Worm (Caenorhabditis elegans) whole organism, L2 larva: Measurements from ENCODE around the gene Y47D7A.6.

Experiments used
- C34F6.9 ChIP-seq: fragments of 150-350 bp; optimal IDR thresholded peaks from 2 replicates; lab custom pipeline; 2014; ENCODE audit warnings: missing biosample characterization, missing genetic modification characterization
- aly-2 ChIP-seq: fragments of 150-350 bp; optimal IDR thresholded peaks from 2 replicates; lab custom pipeline; 2014; ENCODE audit warnings: missing biosample characterization, missing genetic modification characterization
- ama-1 ChIP-seq: fragments of 150-350 bp; optimal IDR thresholded peaks from 2 replicates; lab custom pipeline; 2018; ENCODE audit warnings: inconsistent platforms
- blmp-1 ChIP-seq: sonication (generic microtip); optimal IDR thresholded peaks from 2 replicates; lab custom pipeline; 2017; ENCODE audit warnings: missing genetic modification characterization, mild to moderate bottlenecking, missing compliant biosample characterization, antibody characterized with exemption, moderate library complexity; ENCODE audit not compliant: insufficient read depth
- ceh-16 ChIP-seq: fragments of 150-350 bp; optimal IDR thresholded peaks from 2 replicates; lab custom pipeline; 2014; ENCODE audit warnings: missing biosample characterization, missing genetic modification characterization
- ceh-82 ChIP-seq: fragments of 150-350 bp; optimal IDR thresholded peaks from 2 replicates; lab custom pipeline; 2014; ENCODE audit warnings: missing biosample characterization, missing genetic modification characterization
- dmd-4 ChIP-seq: sonication (generic microtip); optimal IDR thresholded peaks from 2 replicates; lab custom pipeline; 2017; ENCODE audit warnings: missing biosample characterization, missing genetic modification characterization
- elt-1 ChIP-seq: fragments of 150-350 bp; optimal IDR thresholded peaks from 2 replicates; lab custom pipeline; 2014; ENCODE audit warnings: missing biosample characterization, missing genetic modification characterization
- elt-3 ChIP-seq: sonication (generic microtip); optimal IDR thresholded peaks from 2 replicates; lab custom pipeline; 2017; ENCODE audit warnings: missing biosample characterization, missing genetic modification characterization
- fos-1 ChIP-seq: fragments of 150-350 bp; optimal IDR thresholded peaks from 2 replicates; lab custom pipeline; 2014; ENCODE audit warnings: missing biosample characterization, missing genetic modification characterization
- gmeb-1 ChIP-seq: fragments of 150-350 bp; optimal IDR thresholded peaks from 2 replicates; lab custom pipeline; 2014; ENCODE audit warnings: missing biosample characterization, missing genetic modification characterization
- lin-13 ChIP-seq: fragments of 150-350 bp; optimal IDR thresholded peaks from 2 replicates; lab custom pipeline; 2014; ENCODE audit warnings: missing biosample characterization, missing genetic modification reagents, missing genetic modification characterization
- lsy-2 ChIP-seq, 2 experiments: fragments of 150-350 bp in 1 of 2; sonication (generic microtip) in 1 of 2; optimal IDR thresholded peaks; 2 replicates each; lab custom pipeline; 2014 to 2017; ENCODE audit warnings: missing biosample characterization in 2 of 2, missing genetic modification characterization in 2 of 2
- mab-5 ChIP-seq: fragments of 150-350 bp; optimal IDR thresholded peaks from 2 replicates; lab custom pipeline; 2014; ENCODE audit warnings: missing biosample characterization, missing genetic modification characterization
- mdl-1 ChIP-seq, 2 experiments: fragments of 150-350 bp in 1 of 2; sonication (generic microtip) in 1 of 2; optimal IDR thresholded peaks; 2 replicates each; lab custom pipeline; 2017; ENCODE audit warnings: missing biosample characterization in 2 of 2, missing genetic modification characterization in 2 of 2
- nhr-10 ChIP-seq: sonication (generic microtip); optimal IDR thresholded peaks from 2 replicates; lab custom pipeline; 2017; ENCODE audit warnings: missing biosample characterization, missing genetic modification characterization
- nhr-11 ChIP-seq: fragments of 150-350 bp; optimal IDR thresholded peaks from 2 replicates; lab custom pipeline; 2014; ENCODE audit warnings: missing biosample characterization, missing genetic modification characterization
- nhr-12 ChIP-seq: fragments of 150-350 bp; optimal IDR thresholded peaks from 2 replicates; lab custom pipeline; 2014; ENCODE audit warnings: missing biosample characterization, missing genetic modification characterization
- nhr-129 ChIP-seq: fragments of 150-350 bp; optimal IDR thresholded peaks from 2 replicates; lab custom pipeline; 2014; ENCODE audit warnings: missing biosample characterization, missing genetic modification characterization
- nhr-21 ChIP-seq: fragments of 150-350 bp; optimal IDR thresholded peaks from 2 replicates; lab custom pipeline; 2014; ENCODE audit warnings: missing biosample characterization, missing genetic modification characterization
- nhr-23 ChIP-seq: fragments of 150-350 bp; optimal IDR thresholded peaks from 2 replicates; lab custom pipeline; 2014; ENCODE audit warnings: missing biosample characterization, missing genetic modification reagents, missing genetic modification characterization
- nhr-237 ChIP-seq: fragments of 150-350 bp; optimal IDR thresholded peaks from 2 replicates; lab custom pipeline; 2014; ENCODE audit warnings: missing biosample characterization, missing genetic modification characterization
- nhr-6 ChIP-seq: fragments of 150-350 bp; optimal IDR thresholded peaks from 2 replicates; lab custom pipeline; 2014; ENCODE audit warnings: missing biosample characterization, missing genetic modification characterization
- nhr-77 ChIP-seq: fragments of 150-350 bp; optimal IDR thresholded peaks from 2 replicates; lab custom pipeline; 2014; ENCODE audit warnings: missing biosample characterization, missing genetic modification characterization
- peb-1 ChIP-seq: fragments of 150-350 bp; optimal IDR thresholded peaks from 2 replicates; lab custom pipeline; 2014; ENCODE audit warnings: missing biosample characterization, missing genetic modification characterization
- sma-3 ChIP-seq: sonication (generic microtip); optimal IDR thresholded peaks from 2 replicates; lab custom pipeline; 2016; ENCODE audit warnings: missing genetic modification reagents, missing genetic modification characterization, missing compliant biosample characterization
- snpc-4 ChIP-seq: fragments of 150-350 bp; optimal IDR thresholded peaks from 2 replicates; lab custom pipeline; 2014; ENCODE audit warnings: missing biosample characterization, missing genetic modification characterization
- unc-39 ChIP-seq: fragments of 150-350 bp; optimal IDR thresholded peaks from 2 replicates; lab custom pipeline; 2014; ENCODE audit warnings: missing biosample characterization, missing genetic modification characterization
- unc-55 ChIP-seq: fragments of 150-350 bp; sonication (generic microtip); optimal IDR thresholded peaks from 3 replicates; lab custom pipeline; 2014; ENCODE audit warnings: missing biosample characterization, missing genetic modification reagents, missing genetic modification characterization
- unc-62 ChIP-seq: fragments of 150-350 bp; optimal IDR thresholded peaks from 2 replicates; lab custom pipeline; 2014; ENCODE audit warnings: missing biosample characterization, missing genetic modification reagents, missing genetic modification characterization
- zag-1 ChIP-seq: fragments of 150-350 bp; optimal IDR thresholded peaks from 2 replicates; lab custom pipeline; 2014; ENCODE audit warnings: missing biosample characterization, missing genetic modification characterization
- ztf-1 ChIP-seq: fragments of 200-800 bp; sonication (Bioruptor generic); conservative IDR thresholded peaks from 2 replicates; pipeline ENCODE4 v1.3.6; 2022; ENCODE audit warnings: missing genetic modification characterization, missing compliant biosample characterization
- ztf-11 ChIP-seq: sonication (generic microtip); optimal IDR thresholded peaks from 2 replicates; lab custom pipeline; 2017; ENCODE audit warnings: missing biosample characterization, missing genetic modification characterization

Y47D7A.6 gene

DNA sequence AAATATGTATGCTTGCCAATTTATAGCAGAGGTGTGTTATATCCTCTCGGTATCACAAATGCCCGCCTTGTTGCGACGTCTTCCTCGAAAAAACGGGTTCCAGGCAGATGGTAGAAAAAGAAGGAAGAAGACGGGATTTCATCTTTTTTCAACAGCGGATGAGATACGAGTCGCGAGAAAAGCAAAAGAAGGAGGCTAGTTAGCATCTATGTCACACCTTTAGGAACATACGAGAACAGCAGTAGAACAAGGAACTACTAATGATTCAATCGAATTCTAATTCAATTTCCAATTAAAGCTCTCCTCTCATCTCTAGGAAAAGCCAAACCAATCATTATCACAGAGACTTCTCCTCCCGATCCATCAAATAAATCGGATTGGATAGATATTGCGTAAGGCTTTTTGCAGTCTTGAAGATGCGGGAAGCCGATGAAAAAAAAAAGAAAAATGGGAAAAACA is 3.4 kb downstream of the Y47D7A.6 start, which contains the start of gene grl-5:
grl-5 (minus strand) TSS at position 51 of the 459 bp plus-strand sequence.
- no peak for TF ChIP-seq gmeb-1 (tag; lab: Kevin White, UChicago)
- TF ChIP-seq nhr-11 (tag; lab: Kevin White, UChicago), result no peak
- TF ChIP-seq mab-5 (tag; lab: Kevin White, UChicago), result no peak
- no peak for TF ChIP-seq C34F6.9
- TF ChIP-seq unc-55 (GFP tag; lab: Kevin White, UChicago), result no peak
- TF ChIP-seq peb-1 (tag; lab: Kevin White, UChicago), result no peak
- TF ChIP-seq, all 48 proteins: peak for 0

DNA sequence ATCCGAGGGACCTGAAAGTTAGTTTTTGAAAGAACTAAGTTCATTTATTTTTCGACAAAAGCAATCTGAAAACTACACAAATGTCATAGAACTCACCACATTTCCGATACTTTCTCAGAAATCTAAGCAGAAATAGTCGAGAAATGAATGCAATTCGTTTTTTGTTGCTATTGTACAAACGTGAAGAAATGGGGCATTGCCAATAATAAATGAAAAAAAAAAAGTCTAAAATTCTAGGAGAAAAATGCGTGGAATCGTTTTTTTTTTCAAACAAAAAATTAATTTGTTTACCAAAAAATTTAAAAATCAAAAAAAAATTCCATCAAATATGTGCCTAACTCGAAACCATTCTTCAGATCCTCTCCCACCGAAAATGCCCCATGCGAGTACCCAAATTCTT is 6.3 kb downstream of the Y47D7A.6 start, which contains the start of gene Y47D7A.17:
Y47D7A.17 (minus strand) TSS at position 101 of the 400 bp plus-strand sequence.
- no peak for TF ChIP-seq ama-1 (lab: Kevin White, UChicago)
- TF ChIP-seq zag-1 (tag; lab: Kevin White, UChicago), result no peak
- TF ChIP-seq unc-55 (GFP tag; lab: Kevin White, UChicago), result no peak
- no peak for TF ChIP-seq nhr-11 (tag; lab: Kevin White, UChicago)
- TF ChIP-seq mdl-1 (tag; optimal IDR thresholded peaks at IDR 0.05; lab: Kevin White, UChicago), result no peak
- no peak for TF ChIP-seq dmd-4
- no peak for TF ChIP-seq C34F6.9
- no peak for TF ChIP-seq blmp-1
- TF ChIP-seq unc-62 (GFP tag; lab: Kevin White, UChicago), result no peak
- TF ChIP-seq ceh-16 (tag; lab: Kevin White, UChicago), result no peak
- no peak for TF ChIP-seq unc-39 (tag; lab: Kevin White, UChicago)
- TF ChIP-seq elt-3 (tag; lab: Kevin White, UChicago), result no peak
- no peak for TF ChIP-seq aly-2
- TF ChIP-seq nhr-6 (tag; lab: Kevin White, UChicago), result no peak
- no peak for TF ChIP-seq nhr-23 (tag; lab: Kevin White, UChicago)
- no peak for TF ChIP-seq fos-1
- TF ChIP-seq ztf-1 (GFP tag; lab: Robert Waterston, UW), result no peak
- no peak for TF ChIP-seq nhr-77
- no peak for TF ChIP-seq ceh-82 (tag; lab: Kevin White, UChicago)

DNA sequence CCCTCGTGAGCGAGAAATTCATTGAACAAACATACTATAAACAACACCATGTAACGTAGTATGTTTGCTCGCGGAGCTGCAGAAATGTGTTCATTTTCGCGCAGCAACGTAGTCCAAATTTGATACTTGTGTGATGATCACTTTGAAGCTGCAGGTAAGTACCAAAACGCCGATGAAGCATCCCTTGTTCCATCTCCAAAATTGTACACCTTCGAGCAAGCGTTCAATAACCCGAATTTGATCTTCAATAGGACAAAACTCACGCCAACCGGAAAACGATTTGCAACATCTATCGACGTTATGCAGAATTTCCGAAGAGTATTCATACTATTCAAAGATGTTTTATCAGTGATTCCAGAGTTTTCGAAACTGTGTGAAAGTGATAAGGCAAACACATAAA is 7.4 kb downstream of the Y47D7A.6 start, which contains the start of gene Y47D7A.3:
Y47D7A.3 (plus strand) TSS at position 301 of the 400 bp plus-strand sequence.
- no peak for TF ChIP-seq nhr-10 (tag; lab: Kevin White, UChicago)
- no peak for TF ChIP-seq nhr-6 (tag; lab: Kevin White, UChicago)
- TF ChIP-seq blmp-1, result no peak
- no peak for TF ChIP-seq nhr-129 (tag; lab: Kevin White, UChicago)
- no peak for TF ChIP-seq lin-13 (GFP tag; lab: Kevin White, UChicago)
- no peak for TF ChIP-seq nhr-21
- TF ChIP-seq unc-39 (tag; lab: Kevin White, UChicago), result no peak
- no peak for TF ChIP-seq nhr-77
- no peak for TF ChIP-seq snpc-4
- no peak for TF ChIP-seq elt-1
- TF ChIP-seq lsy-2 (tag; optimal IDR thresholded peaks at IDR 0.05; lab: Kevin White, UChicago), result no peak

DNA sequence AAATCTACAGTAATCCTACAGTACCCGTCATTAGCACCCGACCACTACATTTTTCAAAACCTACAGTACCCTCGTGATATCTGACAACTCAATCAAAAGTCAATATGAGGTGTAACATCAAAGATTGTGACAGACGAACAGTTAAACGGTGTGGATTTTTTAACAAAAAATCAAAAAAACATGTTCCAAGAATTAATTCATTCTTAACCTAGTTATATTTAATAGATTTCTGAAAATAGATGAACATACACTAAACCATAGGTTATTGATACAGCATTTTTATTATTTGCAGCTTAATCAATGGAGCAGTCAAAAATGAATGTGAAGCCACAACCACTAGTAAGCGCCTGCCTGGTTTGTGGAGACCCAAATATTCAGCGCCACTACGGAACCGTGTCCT is 10.5 kb downstream of the Y47D7A.6 start, which contains the start of gene nhr-118:
nhr-118 (plus strand) TSS at position 301 of the 400 bp plus-strand sequence.
- TF ChIP-seq nhr-237 (tag; lab: Kevin White, UChicago) (no peak), lin-13 (GFP tag; lab: Kevin White, UChicago) (no peak), ztf-11 (tag; lab: Kevin White, UChicago) (no peak), ceh-82 (tag; lab: Kevin White, UChicago) (no peak), nhr-11 (tag; lab: Kevin White, UChicago) (no peak), gmeb-1 (tag; lab: Kevin White, UChicago) (no peak)

DNA sequence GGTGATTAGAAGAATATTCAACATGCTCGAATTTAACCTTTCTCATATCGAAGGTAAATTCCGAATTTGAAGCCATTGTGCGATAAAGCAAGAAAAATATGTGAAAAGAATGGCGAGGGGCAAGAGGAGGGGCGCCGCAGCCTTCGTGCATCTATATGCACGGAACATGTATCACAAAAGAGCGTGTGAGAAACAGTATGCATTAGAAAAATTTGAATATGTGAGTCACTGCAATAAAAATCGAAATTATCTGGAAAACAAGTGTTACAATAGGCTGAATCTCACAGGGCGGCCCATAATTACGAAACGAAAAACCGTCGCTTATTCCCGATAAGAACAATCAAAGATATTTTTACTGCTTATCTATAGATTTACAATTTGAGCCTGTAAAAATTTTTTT is 16.2 kb downstream of the Y47D7A.6 start, which contains the start of gene F13A2.5:
F13A2.5 (minus strand) TSS at position 101 of the 400 bp plus-strand sequence.
- no peak for TF ChIP-seq nhr-12 (tag; lab: Kevin White, UChicago)
- TF ChIP-seq snpc-4, result no peak
- TF ChIP-seq C34F6.9, result no peak
- no peak for TF ChIP-seq sma-3 (GFP tag; lab: Kevin White, UChicago)
- TF ChIP-seq peb-1 (tag; lab: Kevin White, UChicago), result no peak
- no peak for TF ChIP-seq nhr-23 (tag; lab: Kevin White, UChicago)
- no peak for TF ChIP-seq nhr-129 (tag; lab: Kevin White, UChicago)
